Worm (Caenorhabditis elegans): Measurements from ENCODE around the gene tbck-1.

ce11 chrII:4855489-4855888 is 27.1 kb downstream of the tbck-1 start:
- TF ChIP-seq lin-35 (GFP tag; optimal IDR thresholded peaks at IDR 0.05) (no peak), F33H1.4 (GFP tag; IDR thresholded peaks at IDR 0.05) (no peak), aptf-3 (GFP tag; IDR thresholded peaks at IDR 0.05) (no peak), F39B2.1 (GFP tag; IDR thresholded peaks at IDR 0.05) (no peak), nfya-2 (GFP tag; IDR thresholded peaks at IDR 0.05) (no peak), let-607 (tag; optimal IDR thresholded peaks at IDR 0.05) (no peak), mxl-1 (tag; optimal IDR thresholded peaks at IDR 0.05) (no peak), F37B4.10 (GFP tag; IDR thresholded peaks at IDR 0.05) (no peak), madf-8 (GFP tag; conservative IDR thresholded peaks at IDR 0.05) (no peak), dpl-1 (GFP tag; optimal IDR thresholded peaks at IDR 0.05) (no peak), nhr-90 (tag; optimal IDR thresholded peaks at IDR 0.05) (no peak)

All from whole organism, young adult.